Fruit fly (Drosophila melanogaster): Measurements from ENCODE around the gene SmE.

Gene SmE

DNA sequence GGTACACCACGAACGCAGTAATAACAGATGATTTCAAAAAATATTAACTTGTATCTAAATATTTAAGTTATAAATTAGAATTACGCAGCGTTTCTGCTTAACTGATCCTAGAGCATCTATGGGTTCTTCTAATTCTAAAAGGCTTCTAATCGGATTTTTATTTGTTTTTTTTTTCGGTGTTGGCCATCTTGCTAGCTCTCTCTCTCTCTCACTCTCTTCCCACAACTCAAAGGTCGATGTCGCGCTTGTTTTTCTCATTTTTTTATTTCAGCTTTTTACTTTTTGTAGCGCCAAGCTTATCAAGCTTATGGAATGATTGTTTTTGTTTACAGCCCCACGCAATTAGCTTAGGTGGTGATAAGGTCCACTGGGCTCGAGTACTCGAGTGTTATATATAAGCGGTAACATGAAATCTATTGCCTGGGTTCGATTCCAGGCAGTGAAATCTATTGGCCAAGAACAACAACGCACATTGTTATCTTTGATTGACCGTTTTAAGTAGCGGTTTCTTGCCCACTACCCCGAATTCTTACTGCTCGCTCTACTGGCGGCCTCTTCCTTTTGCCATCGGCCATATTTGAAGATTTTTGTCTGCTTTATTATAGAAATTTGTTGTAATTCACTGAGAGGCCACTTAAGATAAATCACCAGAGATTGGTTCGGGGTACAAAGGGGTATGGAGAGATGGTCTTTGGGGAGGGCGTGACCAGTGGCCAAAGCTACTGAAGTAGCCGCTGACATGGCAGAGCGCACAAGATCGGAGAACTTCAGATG, 41.2 kb upstream of the SmE start:
- TF ChIP-seq D1 (tag; optimal IDR thresholded peaks at IDR 0.05) (no peak), CG15710 (tag; optimal IDR thresholded peaks at IDR 0.05) (peak; percentile 10), CG10348 (GFP tag; IDR thresholded peaks at IDR 0.05) (no peak), Pif1A (GFP tag; optimal IDR thresholded peaks at IDR 0.05) (peak; percentile 72), Pif1B (GFP tag; optimal IDR thresholded peaks at IDR 0.05) (peak; percentile 42), gl (tag; optimal IDR thresholded peaks at IDR 0.05) (peak; percentile 59), fd96Ca (GFP tag; IDR thresholded peaks at IDR 0.05) (peak; percentile 24; the same call in 2 of the 3 replicates), CG17806 (tag; optimal IDR thresholded peaks at IDR 0.05) (peak; percentile 21), CG12605 (GFP tag; IDR thresholded peaks at IDR 0.05) (peak; percentile 83), Ets98B (GFP tag; IDR thresholded peaks at IDR 0.05) (peak; percentile 20), CG4496 (GFP tag; IDR thresholded peaks at IDR 0.05) (peak; percentile 54; the same call in 1 of the 3 replicates), Snoo (tag; optimal IDR thresholded peaks at IDR 0.05) (peak; percentile 36), CG34367 (tag; optimal IDR thresholded peaks at IDR 0.05) (peak; percentile 11), rn (GFP tag; IDR thresholded peaks at IDR 0.05) (no peak), CG13204 (GFP tag; optimal IDR thresholded peaks at IDR 0.05) (no peak), CG14655 (GFP tag; optimal IDR thresholded peaks at IDR 0.05) (peak; percentile 69), CG9948 (tag; optimal IDR thresholded peaks at IDR 0.05) (peak; percentile 3), EcR (GFP tag; optimal IDR thresholded peaks at IDR 0.05) (no peak), CG8301 (tag; optimal IDR thresholded peaks at IDR 0.05) (peak; percentile 54), CG32121 (GFP tag; IDR thresholded peaks at IDR 0.05) (peak; percentile 45), CG8159 (tag; optimal IDR thresholded peaks at IDR 0.05) (no peak)

DNA sequence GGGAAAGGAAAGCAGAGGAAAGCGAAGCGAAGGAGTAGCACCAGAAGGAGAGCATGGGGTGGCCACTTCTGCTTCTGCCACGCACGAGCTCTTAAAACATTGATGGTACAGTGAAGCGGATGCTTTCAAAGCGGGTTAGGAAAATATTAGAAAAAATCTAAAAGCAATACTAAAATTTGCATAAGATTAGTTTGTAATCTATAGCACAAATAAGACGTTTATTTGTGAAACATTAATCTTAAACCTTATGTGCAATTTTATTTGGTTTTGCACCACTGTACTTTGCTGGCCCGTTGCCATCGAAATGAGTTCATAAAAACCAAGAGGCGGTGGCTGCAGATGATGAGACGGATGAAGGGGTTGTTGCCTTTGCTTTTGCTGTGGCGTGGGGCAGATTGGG, 40.1 kb upstream of the SmE start:
- peak; percentile 97 for TF ChIP-seq CG12605 (GFP tag; IDR thresholded peaks at IDR 0.05)
- peak; percentile 92 for TF ChIP-seq rn (GFP tag; IDR thresholded peaks at IDR 0.05)
- peak; percentile 94 for TF ChIP-seq CG15710 (tag; optimal IDR thresholded peaks at IDR 0.05)
- peak; percentile 98 for TF ChIP-seq Ets98B (GFP tag; IDR thresholded peaks at IDR 0.05)
- peak; percentile 86 for TF ChIP-seq Snoo (tag; optimal IDR thresholded peaks at IDR 0.05)
- TF ChIP-seq EcR (GFP tag; optimal IDR thresholded peaks at IDR 0.05), result peak; percentile 45
- peak; percentile 94 for TF ChIP-seq CG8159 (tag; optimal IDR thresholded peaks at IDR 0.05)
- TF ChIP-seq CG34367 (tag; optimal IDR thresholded peaks at IDR 0.05), result peak; percentile 95
- peak; percentile 96 for TF ChIP-seq CG17806 (tag; optimal IDR thresholded peaks at IDR 0.05)
- peak; percentile 98 for TF ChIP-seq CG8301 (tag; optimal IDR thresholded peaks at IDR 0.05)
- TF ChIP-seq Pif1B (GFP tag; optimal IDR thresholded peaks at IDR 0.05), result peak; percentile 95
- TF ChIP-seq CG10348 (GFP tag; IDR thresholded peaks at IDR 0.05), result peak; percentile 78
- peak; percentile 98 for TF ChIP-seq CG4496 (GFP tag; IDR thresholded peaks at IDR 0.05)
- TF ChIP-seq fd96Ca (GFP tag; IDR thresholded peaks at IDR 0.05), result peak; percentile 97
- TF ChIP-seq CG32121 (GFP tag; IDR thresholded peaks at IDR 0.05), result peak; percentile 96
- peak; percentile 97 for TF ChIP-seq Pif1A (GFP tag; optimal IDR thresholded peaks at IDR 0.05)
- TF ChIP-seq gl (tag; optimal IDR thresholded peaks at IDR 0.05), result peak; percentile 92
- TF ChIP-seq D1 (tag; optimal IDR thresholded peaks at IDR 0.05), result peak; percentile 79
- peak; percentile 96 for TF ChIP-seq CG9948 (tag; optimal IDR thresholded peaks at IDR 0.05)
- peak; percentile 98 for TF ChIP-seq CG14655 (GFP tag; optimal IDR thresholded peaks at IDR 0.05)
- peak; percentile 89 for TF ChIP-seq CG13204 (GFP tag; optimal IDR thresholded peaks at IDR 0.05)

DNA sequence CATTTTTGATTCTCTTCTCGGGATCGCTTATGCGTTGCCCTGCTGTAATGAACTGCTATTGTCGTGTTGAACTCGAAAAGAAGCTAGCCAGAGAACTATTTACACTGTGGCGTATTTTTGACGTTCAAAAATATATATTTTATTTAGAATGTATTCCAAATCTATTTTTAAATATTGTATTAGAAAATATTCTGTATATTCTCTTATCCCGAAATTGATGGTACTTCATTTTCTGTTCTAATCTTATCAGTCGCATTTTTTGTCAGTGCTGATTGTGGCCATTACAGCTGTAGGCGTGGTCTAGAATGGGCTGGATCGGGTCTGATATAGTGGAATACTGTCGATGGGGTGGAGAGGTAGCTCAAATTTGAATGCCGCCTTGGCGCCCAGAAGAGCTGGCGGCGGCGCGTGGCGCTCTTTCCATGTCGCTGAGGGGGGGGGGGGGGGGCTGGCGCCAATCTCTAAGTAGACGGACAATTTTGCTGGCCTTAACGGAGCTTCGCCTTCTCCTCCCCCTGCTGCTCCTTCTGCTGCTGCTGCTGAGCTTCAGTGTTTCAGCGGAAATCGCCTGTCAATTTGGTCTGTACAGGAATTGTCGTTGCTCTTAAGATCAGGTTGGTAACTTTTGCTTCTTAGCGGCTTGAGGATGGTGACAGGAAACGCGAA, 38.5 kb upstream of the SmE start:
- TF ChIP-seq rn (GFP tag; IDR thresholded peaks at IDR 0.05) (no peak), D1 (tag; optimal IDR thresholded peaks at IDR 0.05) (no peak), CG12605 (GFP tag; IDR thresholded peaks at IDR 0.05) (no peak), CG15710 (tag; optimal IDR thresholded peaks at IDR 0.05) (peak; percentile 77), EcR (GFP tag; optimal IDR thresholded peaks at IDR 0.05) (no peak), Ets98B (GFP tag; IDR thresholded peaks at IDR 0.05) (no peak), fd96Ca (GFP tag; IDR thresholded peaks at IDR 0.05) (no peak), CG10348 (GFP tag; IDR thresholded peaks at IDR 0.05) (no peak), CG8159 (tag; optimal IDR thresholded peaks at IDR 0.05) (peak; percentile 54), CG14655 (GFP tag; optimal IDR thresholded peaks at IDR 0.05) (peak; percentile 49), Pif1B (GFP tag; optimal IDR thresholded peaks at IDR 0.05) (no peak), CG13204 (GFP tag; optimal IDR thresholded peaks at IDR 0.05) (no peak), CG9948 (tag; optimal IDR thresholded peaks at IDR 0.05) (peak; percentile 43), CG34367 (tag; optimal IDR thresholded peaks at IDR 0.05) (peak; percentile 64), CG32121 (GFP tag; IDR thresholded peaks at IDR 0.05) (no peak), CG8301 (tag; optimal IDR thresholded peaks at IDR 0.05) (peak; percentile 20), Pif1A (GFP tag; optimal IDR thresholded peaks at IDR 0.05) (peak; percentile 26), gl (tag; optimal IDR thresholded peaks at IDR 0.05) (no peak), Snoo (tag; optimal IDR thresholded peaks at IDR 0.05) (no peak), CG17806 (tag; optimal IDR thresholded peaks at IDR 0.05) (peak; percentile 29), CG4496 (GFP tag; IDR thresholded peaks at IDR 0.05) (no peak)

DNA sequence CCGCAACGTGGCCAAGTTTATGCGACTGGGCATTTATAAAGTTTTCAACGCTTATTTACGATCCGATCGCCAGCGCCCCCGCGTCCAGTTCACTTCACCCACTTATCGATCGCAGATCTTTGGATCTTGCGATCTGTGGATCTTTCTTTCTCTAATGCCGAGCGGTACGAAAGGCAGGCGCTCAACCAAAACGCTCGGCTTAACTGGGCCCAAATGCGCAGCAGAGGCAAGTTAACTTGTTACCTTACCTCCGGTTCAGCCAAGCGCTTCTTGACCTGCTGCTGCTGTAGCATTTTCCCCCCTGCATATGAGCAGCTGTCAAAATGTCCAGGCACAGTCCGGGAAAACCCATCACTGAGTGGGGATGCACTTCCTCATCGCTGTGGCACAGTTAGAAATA, 36.8 kb upstream of the SmE start:
- no peak for TF ChIP-seq CG12605 (GFP tag; IDR thresholded peaks at IDR 0.05)
- 0 out of 3 replicates have a peak, but pooled peaks have one; percentile 23 for TF ChIP-seq fd96Ca (GFP tag; IDR thresholded peaks at IDR 0.05)

DNA sequence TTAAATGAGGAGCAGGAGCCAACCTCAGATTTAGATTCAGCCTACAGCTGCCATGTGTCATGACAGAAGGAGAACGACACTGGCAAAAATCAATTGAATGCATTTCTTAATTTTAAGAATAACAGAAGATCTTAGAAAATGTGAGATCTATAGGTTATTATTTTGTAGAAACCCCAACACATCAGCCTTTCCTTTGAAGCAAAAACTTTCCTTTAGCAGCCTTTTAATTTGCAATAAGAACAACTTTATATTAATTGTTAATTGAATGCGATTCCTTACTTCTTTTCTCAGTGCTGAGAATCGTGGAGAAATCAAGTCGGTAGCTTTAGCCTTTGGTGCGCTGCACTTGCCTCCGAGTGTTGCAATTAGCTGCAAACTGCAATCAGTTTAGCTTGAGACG, 35.3 kb upstream of the SmE start:
- no peak for TF ChIP-seq CG15710 (tag; optimal IDR thresholded peaks at IDR 0.05)
- no peak for TF ChIP-seq fd96Ca (GFP tag; IDR thresholded peaks at IDR 0.05)
- peak; percentile 3 for TF ChIP-seq Pif1A (GFP tag; optimal IDR thresholded peaks at IDR 0.05)
- TF ChIP-seq CG8301 (tag; optimal IDR thresholded peaks at IDR 0.05), result peak; percentile 49
- no peak for TF ChIP-seq CG34367 (tag; optimal IDR thresholded peaks at IDR 0.05)
- no peak for TF ChIP-seq CG32121 (GFP tag; IDR thresholded peaks at IDR 0.05)
- no peak for TF ChIP-seq CG8159 (tag; optimal IDR thresholded peaks at IDR 0.05)
- TF ChIP-seq CG9948 (tag; optimal IDR thresholded peaks at IDR 0.05), result peak; percentile 22
- TF ChIP-seq CG17806 (tag; optimal IDR thresholded peaks at IDR 0.05), result no peak
- no peak for TF ChIP-seq rn (GFP tag; IDR thresholded peaks at IDR 0.05)
- TF ChIP-seq CG13204 (GFP tag; optimal IDR thresholded peaks at IDR 0.05), result no peak
- no peak for TF ChIP-seq Ets98B (GFP tag; IDR thresholded peaks at IDR 0.05)
- TF ChIP-seq Snoo (tag; optimal IDR thresholded peaks at IDR 0.05), result no peak
- no peak for TF ChIP-seq Pif1B (GFP tag; optimal IDR thresholded peaks at IDR 0.05)
- TF ChIP-seq CG4496 (GFP tag; IDR thresholded peaks at IDR 0.05), result no peak
- no peak for TF ChIP-seq CG12605 (GFP tag; IDR thresholded peaks at IDR 0.05)
- no peak for TF ChIP-seq EcR (GFP tag; optimal IDR thresholded peaks at IDR 0.05)
- no peak for TF ChIP-seq CG10348 (GFP tag; IDR thresholded peaks at IDR 0.05)
- TF ChIP-seq D1 (tag; optimal IDR thresholded peaks at IDR 0.05), result no peak
- TF ChIP-seq CG14655 (GFP tag; optimal IDR thresholded peaks at IDR 0.05), result peak; percentile 68
- TF ChIP-seq gl (tag; optimal IDR thresholded peaks at IDR 0.05), result no peak

All from whole organism, pupa.